Worm (Caenorhabditis elegans) whole organism, L4 larva: ENCODE measurements around the gene jhdm-1.

Source experiments
- T26A8.4 ChIP-seq: fragments of 200-800 bp; sonication (Bioruptor generic); IDR thresholded peaks from 2 replicates; pipeline ENCODE4 v1.3.6; 2022; ENCODE audit warnings: missing genetic modification characterization, missing compliant biosample characterization
- fkh-10 ChIP-seq: fragments of 150-350 bp; optimal IDR thresholded peaks from 2 replicates; lab custom pipeline; 2014; ENCODE audit warnings: missing biosample characterization, missing genetic modification reagents, missing genetic modification characterization
- gei-8 ChIP-seq: fragments of 200-800 bp; sonication (Bioruptor generic); optimal IDR thresholded peaks from 2 replicates; lab custom pipeline; 2018; ENCODE audit warnings: mild to moderate bottlenecking, missing genetic modification characterization, missing compliant biosample characterization
- lir-3 ChIP-seq: sonication (generic microtip); optimal IDR thresholded peaks from 2 replicates; lab custom pipeline; 2016; ENCODE audit warnings: mild to moderate bottlenecking, missing genetic modification characterization, missing compliant biosample characterization
- mxl-3 ChIP-seq: fragments of 200-800 bp; sonication (Bioruptor generic); optimal IDR thresholded peaks from 2 replicates; lab custom pipeline; 2018; ENCODE audit warnings: mild to moderate bottlenecking, missing genetic modification characterization, missing compliant biosample characterization
- nhr-10 ChIP-seq: fragments of 150-350 bp; optimal IDR thresholded peaks from 2 replicates; lab custom pipeline; 2014; ENCODE audit warnings: missing biosample characterization, missing genetic modification characterization
- pqm-1 ChIP-seq: sonication (generic microtip); optimal IDR thresholded peaks from 2 replicates; lab custom pipeline; 2017; ENCODE audit warnings: missing biosample characterization, missing genetic modification characterization
- snpc-4 ChIP-seq: fragments of 150-350 bp; optimal IDR thresholded peaks from 2 replicates; lab custom pipeline; 2014; ENCODE audit warnings: missing biosample characterization, missing genetic modification characterization
- ztf-11 ChIP-seq: fragments of 150-350 bp; optimal IDR thresholded peaks from 2 replicates; lab custom pipeline; 2014; ENCODE audit warnings: missing biosample characterization, missing genetic modification characterization

ce11 chrIII:6476380-6476779, 22.1 kb downstream of the jhdm-1 start:
- TF ChIP-seq pqm-1 (tag; lab: Kevin White, UChicago) (no peak), snpc-4 (tag; lab: Kevin White, UChicago) (no peak), mxl-3 (GFP tag; lab: Kevin White, UChicago) (no peak), lir-3 (tag; lab: Kevin White, UChicago) (no peak), fkh-10 (GFP tag; lab: Kevin White, UChicago) (no peak), T26A8.4 (no peak), gei-8 (GFP tag; lab: Kevin White, UChicago) (no peak), nhr-10 (tag; lab: Kevin White, UChicago) (no peak), ztf-11 (no peak)
